Worm (Caenorhabditis elegans) whole organism, L3 larva: ENCODE data around the gene sam-10.

ENCODE experiments used
- aly-2 ChIP-seq: fragments of 150-350 bp; optimal IDR thresholded peaks from 2 replicates; lab custom pipeline; 2014; ENCODE audit warnings: missing biosample characterization, missing genetic modification characterization
- elt-1 ChIP-seq: fragments of 150-350 bp; optimal IDR thresholded peaks from 2 replicates; lab custom pipeline; 2014; ENCODE audit warnings: missing biosample characterization, missing genetic modification characterization
- elt-3 ChIP-seq, 3 experiments: fragments of 150-350 bp in 1 of 3; sonication (generic microtip) in 2 of 3; optimal IDR thresholded peaks; 2 replicates in 2 of 3; 4 replicates in 1 of 3; lab custom pipeline; 2014 to 2017; ENCODE audit warnings: missing biosample characterization in 3 of 3, missing genetic modification characterization in 3 of 3
- jun-1 ChIP-seq: fragments of 150-350 bp; optimal IDR thresholded peaks from 2 replicates; lab custom pipeline; 2014; ENCODE audit warnings: missing biosample characterization, missing genetic modification reagents, missing genetic modification characterization
- zag-1 ChIP-seq: fragments of 150-350 bp; optimal IDR thresholded peaks from 2 replicates; lab custom pipeline; 2014; ENCODE audit warnings: missing biosample characterization, missing genetic modification characterization

- TF ChIP-seq elt-3 (tag; optimal IDR thresholded peaks at IDR 0.05; lab: Kevin White, UChicago) (no peak), jun-1 (tag; lab: Kevin White, UChicago) (no peak), elt-1 (tag; lab: Kevin White, UChicago) (no peak), zag-1 (tag; lab: Kevin White, UChicago) (no peak), aly-2 (tag; lab: Kevin White, UChicago) (no peak)
Measured at ce11 chrII:13330359-13330758, at the start of gene sam-10.
